Worm (Caenorhabditis elegans): ENCODE results near the gene B0303.11.

Gene B0303.11

ce11 chrIII:8725224-8725623 is 15.0 kb upstream of the B0303.11 start (continued):
- peak; percentile 98 for TF ChIP-seq him-1 (tag; optimal IDR thresholded peaks at IDR 0.05)
- TF ChIP-seq F22D6.2 (tag; optimal IDR thresholded peaks at IDR 0.05) = no peak
- no peak for TF ChIP-seq aptf-3 (GFP tag; IDR thresholded peaks at IDR 0.05)

DNA sequence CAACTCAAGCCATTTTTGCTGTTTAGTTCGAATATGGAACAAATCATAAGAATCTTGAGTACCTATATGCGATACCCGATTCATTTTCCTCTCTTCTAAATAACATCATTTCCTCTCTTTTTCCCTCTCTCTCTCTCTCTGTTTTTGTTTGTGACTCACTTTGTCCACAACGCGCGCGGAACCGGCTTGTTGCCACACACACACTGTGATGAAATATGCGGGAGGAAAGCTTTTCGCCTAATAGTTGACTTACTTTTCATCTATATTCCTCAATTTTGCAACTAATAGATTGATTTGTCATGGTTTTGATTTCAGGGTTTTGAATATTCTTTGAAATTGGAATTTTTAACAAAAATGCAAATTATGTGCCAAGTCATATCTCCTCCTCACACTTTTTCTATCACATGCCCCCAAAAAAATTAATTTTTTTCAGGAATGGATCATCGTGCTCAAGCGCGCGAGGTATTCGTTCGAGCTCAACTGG is 9.6 kb upstream of the B0303.11 start, which contains the start of gene hipr-1:
TSS of gene hipr-1 (plus strand) at position 434 of the 484 bp plus-strand sequence.
- TF ChIP-seq mes-4 (tag; optimal IDR thresholded peaks at IDR 0.05) (no peak), snpc-3.4 (tag; optimal IDR thresholded peaks at IDR 0.05) (no peak), ZK185.1 (tag; optimal IDR thresholded peaks at IDR 0.05; ENCODE audit: poor library complexity, severe bottlenecking) (no peak), Y67H2A.10 (GFP tag; conservative IDR thresholded peaks at IDR 0.05) (no peak), unc-130 (GFP tag; optimal IDR thresholded peaks at IDR 0.05) (no peak), ceh-100 (GFP tag; IDR thresholded peaks at IDR 0.05) (no peak), egl-44 (GFP tag; IDR thresholded peaks at IDR 0.05) (no peak), nfya-1 (tag; optimal IDR thresholded peaks at IDR 0.05; ENCODE audit: borderline replicate concordance, insufficient read depth) (no peak), lag-1 (GFP tag; IDR thresholded peaks at IDR 0.05) (no peak), somi-1 (GFP tag; optimal IDR thresholded peaks at IDR 0.05) (no peak), B0019.2 (GFP tag; conservative IDR thresholded peaks at IDR 0.05) (no peak), aptf-2 (GFP tag; conservative IDR thresholded peaks at IDR 0.05) (no peak), ceh-79 (tag; optimal IDR thresholded peaks at IDR 0.05) (no peak), bed-2 (GFP tag; IDR thresholded peaks at IDR 0.05) (no peak), attf-5 (GFP tag; optimal IDR thresholded peaks at IDR 0.05) (no peak), nhr-90 (tag; optimal IDR thresholded peaks at IDR 0.05) (no peak)

DNA sequence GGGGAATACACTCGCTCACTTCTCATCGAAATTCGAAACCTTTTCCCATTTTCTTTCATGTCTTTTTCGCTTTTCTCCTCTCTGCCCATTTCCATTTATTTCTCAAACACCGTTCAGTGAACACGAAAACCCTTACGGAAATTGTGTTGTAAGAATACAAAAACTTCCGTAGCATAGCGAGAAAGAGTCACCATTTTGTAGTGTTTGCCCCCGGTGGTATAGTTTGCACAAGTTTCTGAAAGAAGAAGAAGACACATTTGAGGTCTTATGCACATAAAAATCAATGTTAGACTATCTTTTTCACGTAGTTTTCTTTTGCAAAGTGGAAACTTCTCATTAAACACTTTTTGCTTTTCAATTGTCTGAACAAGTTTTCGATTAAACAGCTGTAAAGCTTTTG is 8.9 kb upstream of the B0303.11 start:
- TF ChIP-seq mel-28 (tag; optimal IDR thresholded peaks at IDR 0.05; ENCODE audit: borderline replicate concordance) (no peak), ceh-40 (GFP tag; IDR thresholded peaks at IDR 0.05) (no peak), sdz-38 (tag; optimal IDR thresholded peaks at IDR 0.05) (no peak), ztf-3 (GFP tag; optimal IDR thresholded peaks at IDR 0.05) (no peak), dox-1 (GFP tag; IDR thresholded peaks at IDR 0.05) (no peak), attf-3 (GFP tag; conservative IDR thresholded peaks at IDR 0.05) (no peak), madf-10 (tag; optimal IDR thresholded peaks at IDR 0.05) (no peak), D2030.7 (GFP tag; IDR thresholded peaks at IDR 0.05) (no peak)

ce11 chrIII:8718592-8718991 is 8.4 kb upstream of the B0303.11 start:
- 0 out of 2 replicates have a peak, but pooled peaks have one; percentile 11 for TF ChIP-seq madf-6 (GFP tag; IDR thresholded peaks at IDR 0.05)
- TF ChIP-seq rec-8 (tag; optimal IDR thresholded peaks at IDR 0.05) = no peak
- no peak for TF ChIP-seq F39B2.1 (GFP tag; IDR thresholded peaks at IDR 0.05)
- TF ChIP-seq nhr-80 (tag; optimal IDR thresholded peaks at IDR 0.05) = peak; percentile 30
- no peak for TF ChIP-seq ceh-27 (GFP tag; optimal IDR thresholded peaks at IDR 0.05)

- TF ChIP-seq cebp-2 (GFP tag; IDR thresholded peaks at IDR 0.05) (no peak), ets-4 (GFP tag; optimal IDR thresholded peaks at IDR 0.05) (no peak), ztf-22 (GFP tag; optimal IDR thresholded peaks at IDR 0.05) (no peak), gei-17 (GFP tag; optimal IDR thresholded peaks at IDR 0.05) (no peak), aptf-3 (GFP tag; IDR thresholded peaks at IDR 0.05) (no peak), efl-1 (GFP tag; optimal IDR thresholded peaks at IDR 0.05) (peak; percentile 8), sptf-2 (GFP tag; optimal IDR thresholded peaks at IDR 0.05) (no peak), mxl-1 (tag; optimal IDR thresholded peaks at IDR 0.05) (no peak), ama-1 (optimal IDR thresholded peaks at IDR 0.05) (no peak), ama-1 (GFP tag; optimal IDR thresholded peaks at IDR 0.05) (no peak), lin-35 (GFP tag; optimal IDR thresholded peaks at IDR 0.05) (no peak), madf-3 (GFP tag; IDR thresholded peaks at IDR 0.05) (no peak), repo-1 (tag; optimal IDR thresholded peaks at IDR 0.05) (no peak)
Observed at ce11 chrIII:8717231-8717694, 7.1 kb upstream of the B0303.11 start, which contains the start of gene mrpl-11. TSS of gene mrpl-11 (plus strand) at chrIII:8717644.
